Fruit fly (Drosophila melanogaster) whole organism: ENCODE data around the gene CG42238.

Experiments
- CG8478 ChIP-seq: fragments of >200 bp; optimal IDR thresholded peaks from 2 replicates; lab custom pipeline; 2018; ENCODE audit warnings: inconsistent platforms
- Dll ChIP-seq: fragments of >200 bp; optimal IDR thresholded peaks from 2 replicates; lab custom pipeline; 2017
- EcR ChIP-seq, 2 experiments: fragments of >200 bp; optimal IDR thresholded peaks; 2 replicates each; lab custom pipeline; 2017; ENCODE audit warnings: missing biosample characterization in 2 of 2, missing genetic modification characterization in 2 of 2, missing genetic modification reagents in 2 of 2
- psq ChIP-seq: fragments of >200 bp; optimal IDR thresholded peaks from 2 replicates; lab custom pipeline; 2017

DNA sequence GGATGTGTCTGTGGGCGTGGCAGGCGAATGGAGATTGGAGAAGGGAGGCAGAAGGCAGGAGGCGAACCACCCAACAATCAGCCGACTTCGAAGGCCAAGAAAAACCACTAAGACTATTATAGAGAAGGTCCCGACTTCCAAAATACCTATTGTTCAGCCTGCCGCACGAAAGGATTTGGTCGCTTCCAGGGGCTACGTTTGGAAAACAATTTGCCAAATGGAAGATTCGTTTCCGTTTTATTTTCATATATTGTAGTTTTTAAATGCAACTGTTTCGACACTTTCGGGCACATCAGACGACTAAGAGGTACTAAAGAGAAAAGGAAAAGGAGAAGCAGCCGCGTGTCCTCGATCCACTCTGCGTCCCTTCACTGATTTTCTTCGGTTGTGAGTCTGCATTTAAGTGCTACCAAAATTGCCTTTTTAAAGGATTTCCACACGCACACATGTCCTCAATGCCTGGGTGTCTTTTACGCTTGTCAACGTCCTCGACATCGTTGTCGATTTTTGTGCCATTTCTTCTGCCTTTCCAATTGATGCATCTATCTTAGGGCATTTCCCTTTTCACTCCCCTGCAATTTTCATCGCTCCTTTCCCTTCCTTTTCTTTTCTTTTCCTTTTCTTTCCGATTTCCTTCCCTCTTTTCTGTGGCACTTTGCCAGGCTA is 16.1 kb downstream of the CG42238 start:
- TF ChIP-seq Dll (lab: Kevin White, UChicago) (no peak), psq (no peak), EcR (GFP tag; optimal IDR thresholded peaks at IDR 0.05; lab: Kevin White, UChicago) (no peak), CG8478 (lab: Kevin White, UChicago) (no peak)
